Fruit fly (Drosophila melanogaster): ENCODE results near the gene CkIIalpha-i1.

Gene CkIIalpha-i1

DNA sequence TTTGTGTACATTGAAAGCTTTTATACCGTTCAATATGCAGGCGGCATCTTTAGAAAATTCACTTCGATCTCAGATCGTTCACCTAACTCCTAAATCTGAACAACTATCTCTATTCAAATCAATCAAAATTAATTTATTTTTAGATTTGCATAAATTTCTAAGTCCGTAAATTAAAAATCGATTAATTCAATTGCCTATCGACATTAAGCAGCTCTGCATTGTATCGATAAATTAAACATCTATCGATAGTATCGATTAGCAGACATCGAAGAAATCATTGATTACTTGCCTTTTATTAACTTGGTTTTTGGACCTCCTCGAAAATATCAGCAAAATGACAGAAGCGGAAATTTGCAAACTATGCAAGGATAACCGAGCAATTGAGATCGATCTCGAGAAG, at the start of gene CkIIalpha-i1 (continued):
- TF ChIP-seq zen (tag; optimal IDR thresholded peaks at IDR 0.05) (peak; percentile 8), CG17568 (GFP tag; optimal IDR thresholded peaks at IDR 0.05) (no peak), trh (GFP tag; optimal IDR thresholded peaks at IDR 0.05) (no peak), ash1 (GFP tag; optimal IDR thresholded peaks at IDR 0.05) (no peak), Jarid2 (GFP tag; optimal IDR thresholded peaks at IDR 0.05) (no peak), tgo (GFP tag; IDR thresholded peaks at IDR 0.05) (no peak), ase (GFP tag; IDR thresholded peaks at IDR 0.05) (no peak), Lim3 (GFP tag; IDR thresholded peaks at IDR 0.05) (no peak), CG12744 (GFP tag; optimal IDR thresholded peaks at IDR 0.05) (no peak), Atf-2 (GFP tag; optimal IDR thresholded peaks at IDR 0.05) (no peak), CG17912 (GFP tag; optimal IDR thresholded peaks at IDR 0.05) (no peak), CG13894 (tag; optimal IDR thresholded peaks at IDR 0.05) (no peak), Ets97D (GFP tag; optimal IDR thresholded peaks at IDR 0.05) (peak; percentile 3), toy (GFP tag; IDR thresholded peaks at IDR 0.05) (no peak), mld (GFP tag; IDR thresholded peaks at IDR 0.05; ENCODE audit: partially characterized antibody) (peak; percentile 99), CG11723 (GFP tag; optimal IDR thresholded peaks at IDR 0.05) (no peak), CHES-1-like (GFP tag; optimal IDR thresholded peaks at IDR 0.05) (no peak), CG18262 (tag; optimal IDR thresholded peaks at IDR 0.05) (no peak), CG6254 (GFP tag; optimal IDR thresholded peaks at IDR 0.05) (no peak), ftz-f1 (GFP tag; optimal IDR thresholded peaks at IDR 0.05) (no peak), mam (GFP tag; optimal IDR thresholded peaks at IDR 0.05) (no peak), Pdp1 (GFP tag; optimal IDR thresholded peaks at IDR 0.05) (no peak), al (GFP tag; IDR thresholded peaks at IDR 0.05) (no peak), exex (tag; optimal IDR thresholded peaks at IDR 0.05) (no peak), CG32532 (GFP tag; IDR thresholded peaks at IDR 0.05) (no peak), Sin3A (optimal IDR thresholded peaks at IDR 0.05) (no peak), Hr3 (GFP tag; optimal IDR thresholded peaks at IDR 0.05) (no peak), Xrp1 (GFP tag; IDR thresholded peaks at IDR 0.05) (no peak), bigmax (GFP tag; optimal IDR thresholded peaks at IDR 0.05) (no peak), CG7987 (GFP tag; optimal IDR thresholded peaks at IDR 0.05) (no peak), HLH4C (GFP tag; IDR thresholded peaks at IDR 0.05; ENCODE audit: partially characterized antibody) (peak; percentile 99), dpn (GFP tag; optimal IDR thresholded peaks at IDR 0.05) (no peak), pho (GFP tag; optimal IDR thresholded peaks at IDR 0.05) (no peak), Blimp-1 (GFP tag; optimal IDR thresholded peaks at IDR 0.05) (no peak), NC2β (GFP tag; optimal IDR thresholded peaks at IDR 0.05) (no peak), dati (GFP tag; IDR thresholded peaks at IDR 0.05) (no peak), CG9215 (GFP tag; IDR thresholded peaks at IDR 0.05) (no peak), CG17829 (tag; optimal IDR thresholded peaks at IDR 0.05) (no peak), CG12155 (GFP tag; optimal IDR thresholded peaks at IDR 0.05) (no peak), knrl (GFP tag; IDR thresholded peaks at IDR 0.05; ENCODE audit: partially characterized antibody) (peak; percentile 84), repo (GFP tag; optimal IDR thresholded peaks at IDR 0.05) (no peak), Hand (GFP tag; optimal IDR thresholded peaks at IDR 0.05) (no peak), otp (GFP tag; IDR thresholded peaks at IDR 0.05) (no peak), pfk (GFP tag; optimal IDR thresholded peaks at IDR 0.05) (no peak), CG1792 (GFP tag; optimal IDR thresholded peaks at IDR 0.05) (no peak), CG6272 (GFP tag; IDR thresholded peaks at IDR 0.05) (no peak), eve (GFP tag; optimal IDR thresholded peaks at IDR 0.05) (peak in 1 of 2 experiments; percentile 57), CG18619 (GFP tag; optimal IDR thresholded peaks at IDR 0.05) (no peak), sd (tag; optimal IDR thresholded peaks at IDR 0.05) (no peak), CG34376 (GFP tag; optimal IDR thresholded peaks at IDR 0.05) (no peak), Dip2 (GFP tag; IDR thresholded peaks at IDR 0.05) (no peak), cg (GFP tag; optimal IDR thresholded peaks at IDR 0.05) (no peak)
